Worm (Caenorhabditis elegans) whole organism, late embryonic: ENCODE data around the gene famk-1.

Source experiments
- ama-1 ChIP-seq: fragments of 150-350 bp; optimal IDR thresholded peaks from 2 replicates; lab custom pipeline; 2014
- ceh-9 ChIP-seq: sonication (generic microtip); optimal IDR thresholded peaks from 2 replicates; lab custom pipeline; 2016; ENCODE audit warnings: mild to moderate bottlenecking, missing genetic modification characterization, inconsistent platforms, missing compliant biosample characterization
- nhr-11 ChIP-seq: fragments of 150-350 bp; optimal IDR thresholded peaks from 2 replicates; lab custom pipeline; 2014; ENCODE audit warnings: missing biosample characterization, missing genetic modification characterization
- pax-1 ChIP-seq: fragments of 150-350 bp; optimal IDR thresholded peaks from 2 replicates; lab custom pipeline; 2014; ENCODE audit warnings: missing biosample characterization, missing genetic modification characterization
- unc-55 ChIP-seq: sonication (generic microtip); optimal IDR thresholded peaks from 2 replicates; lab custom pipeline; 2017; ENCODE audit warnings: missing biosample characterization, missing genetic modification reagents, missing genetic modification characterization

DNA sequence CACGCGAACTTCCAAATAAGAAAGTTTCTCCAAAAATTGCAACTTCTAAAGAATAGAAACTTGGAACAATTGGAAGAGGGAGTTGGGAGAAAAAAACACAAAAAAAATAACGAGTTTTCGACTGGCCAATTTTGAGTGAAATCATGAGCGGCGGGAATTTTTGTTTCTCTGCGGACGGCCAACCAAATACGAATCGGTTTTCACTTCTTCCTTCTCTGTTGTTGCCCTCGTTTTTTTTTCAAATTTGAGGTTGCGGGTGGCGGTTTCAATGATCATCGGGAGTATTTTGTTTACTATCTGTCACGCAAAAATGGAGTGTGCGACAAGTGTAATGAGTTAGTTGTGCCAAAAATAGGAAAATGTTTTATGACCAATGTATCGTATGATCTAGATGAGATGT lies 20.6 kb upstream of the famk-1 start:
- no peak for TF ChIP-seq ama-1
- no peak for TF ChIP-seq nhr-11 (tag; lab: Kevin White, UChicago)
- TF ChIP-seq ceh-9 (tag; lab: Kevin White, UChicago) = no peak
- TF ChIP-seq unc-55 (GFP tag; lab: Kevin White, UChicago) = no peak
- no peak for TF ChIP-seq pax-1 (tag; lab: Kevin White, UChicago)
